Fruit fly (Drosophila melanogaster) S2 (cell line): Measurements from ENCODE around the gene CG13376.

Experiments
- CG8478 ChIP-seq: fragments of >200 bp; optimal IDR thresholded peaks from 2 replicates; lab custom pipeline; 2018
- CTCF ChIP-seq, 2 experiments: fragments of >200 bp; optimal IDR thresholded peaks; 2 replicates each; lab custom pipeline; 2018

DNA sequence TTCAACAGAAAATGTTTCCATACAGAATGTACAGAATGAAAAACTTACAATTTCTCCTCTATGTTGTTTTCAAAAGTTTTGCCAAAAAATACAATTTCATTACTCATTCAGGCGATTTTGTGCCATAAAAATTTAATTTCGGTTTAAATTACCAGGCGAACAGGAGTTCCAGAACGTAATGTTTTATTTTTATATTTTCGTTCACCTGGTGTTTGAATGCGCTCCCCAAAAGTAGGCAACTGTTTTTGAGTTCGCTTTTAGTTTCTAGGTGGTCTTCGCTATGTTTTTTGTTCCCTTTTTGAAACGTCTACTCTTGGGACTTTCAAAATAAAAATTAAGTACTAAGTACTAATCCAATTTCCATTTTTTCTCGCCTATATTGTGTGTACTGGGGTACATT lies 1.1 kb downstream of the CG13376 start:
- TF ChIP-seq CTCF (optimal IDR thresholded peaks at IDR 0.05; lab: Kevin White, UChicago), result no peak
- no peak for TF ChIP-seq CG8478 (lab: Kevin White, UChicago)
